Worm (Caenorhabditis elegans): ENCODE measurements around the gene ima-1.

DNA sequence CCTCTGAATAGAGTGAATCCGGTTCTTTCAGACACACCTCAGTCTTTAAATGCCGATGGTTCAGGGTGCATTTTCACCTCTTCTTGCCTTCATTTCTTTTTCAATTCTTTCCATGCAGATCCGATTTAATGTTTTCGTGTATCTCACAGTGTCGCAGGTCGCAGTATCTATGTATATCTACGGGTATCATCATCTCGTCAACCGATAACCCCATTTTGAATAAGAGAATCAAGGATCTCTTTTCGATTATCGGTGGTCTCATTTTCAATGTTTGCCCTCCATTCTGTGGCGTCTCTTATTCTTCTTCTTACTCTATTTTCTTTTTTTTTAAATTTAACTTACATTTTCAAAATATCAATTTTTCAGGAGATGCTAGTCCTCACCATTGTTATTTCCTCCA lies 18.5 kb upstream of the ima-1 start, which contains the start of gene T19B10.2:
- TF ChIP-seq pha-4 (tag; optimal IDR thresholded peaks at IDR 0.05): no peak
- TF ChIP-seq ham-2 (GFP tag; optimal IDR thresholded peaks at IDR 0.05): no peak
- no peak for TF ChIP-seq lsy-2 (tag; optimal IDR thresholded peaks at IDR 0.05)
